Fruit fly (Drosophila melanogaster): ENCODE results near the gene RNaseX25.

Gene RNaseX25

dm6 chr3L:7960707-7961695 is 9.4 kb upstream of the RNaseX25 start (continued):
- TF ChIP-seq Optix (GFP tag; IDR thresholded peaks at IDR 0.05) (no peak), CG4424 (GFP tag; optimal IDR thresholded peaks at IDR 0.05) (no peak), CG12942 (GFP tag; optimal IDR thresholded peaks at IDR 0.05) (no peak), CG16815 (GFP tag; optimal IDR thresholded peaks at IDR 0.05) (no peak), vvl (GFP tag; IDR thresholded peaks at IDR 0.05) (no peak), CG12744 (GFP tag; optimal IDR thresholded peaks at IDR 0.05) (no peak), lilli (GFP tag; optimal IDR thresholded peaks at IDR 0.05) (no peak), CG6854 (GFP tag; optimal IDR thresholded peaks at IDR 0.05) (no peak), CG18011 (GFP tag; optimal IDR thresholded peaks at IDR 0.05) (no peak), cad (GFP tag; optimal IDR thresholded peaks at IDR 0.05) (no peak), CG31441 (GFP tag; IDR thresholded peaks at IDR 0.05) (no peak), ken (GFP tag; IDR thresholded peaks at IDR 0.05) (no peak), Bdp1 (GFP tag; optimal IDR thresholded peaks at IDR 0.05) (no peak), D19A (tag; optimal IDR thresholded peaks at IDR 0.05) (peak; percentile 53), ro (GFP tag; IDR thresholded peaks at IDR 0.05) (no peak), Hmr (GFP tag; optimal IDR thresholded peaks at IDR 0.05) (peak; percentile 32), CG12299 (tag; optimal IDR thresholded peaks at IDR 0.05) (no peak), B-H1 (GFP tag; IDR thresholded peaks at IDR 0.05) (no peak), CG18262 (tag; optimal IDR thresholded peaks at IDR 0.05) (no peak), yki (optimal IDR thresholded peaks at IDR 0.05) (no peak), CG13287 (GFP tag; IDR thresholded peaks at IDR 0.05; ENCODE audit: partially characterized antibody) (no peak), TFAM (GFP tag; optimal IDR thresholded peaks at IDR 0.05) (no peak), CG10959 (GFP tag; IDR thresholded peaks at IDR 0.05) (no peak), CG7271 (tag; optimal IDR thresholded peaks at IDR 0.05) (no peak), fd64A (GFP tag; optimal IDR thresholded peaks at IDR 0.05) (peak; percentile 18), Abd-B (GFP tag; optimal IDR thresholded peaks at IDR 0.05) (no peak), amos (GFP tag; IDR thresholded peaks at IDR 0.05; ENCODE audit: partially characterized antibody) (no peak), Dref (GFP tag; IDR thresholded peaks at IDR 0.05) (no peak), slbo (GFP tag; IDR thresholded peaks at IDR 0.05) (no peak), CG9727 (GFP tag; optimal IDR thresholded peaks at IDR 0.05) (peak; percentile 45), CG18619 (GFP tag; optimal IDR thresholded peaks at IDR 0.05) (no peak), gcm (GFP tag; optimal IDR thresholded peaks at IDR 0.05) (peak; percentile 14), Deaf1 (tag; optimal IDR thresholded peaks at IDR 0.05) (no peak), CG11456 (GFP tag; IDR thresholded peaks at IDR 0.05) (no peak), CkIIα-i1 (GFP tag; IDR thresholded peaks at IDR 0.05) (no peak), dpn (GFP tag; optimal IDR thresholded peaks at IDR 0.05) (no peak), zen2 (GFP tag; IDR thresholded peaks at IDR 0.05; ENCODE audit: partially characterized antibody) (no peak), crol (GFP tag; IDR thresholded peaks at IDR 0.05) (no peak), Xrp1 (GFP tag; IDR thresholded peaks at IDR 0.05) (peak; percentile 64), CG3995 (GFP tag; optimal IDR thresholded peaks at IDR 0.05) (no peak), CG4282 (GFP tag; optimal IDR thresholded peaks at IDR 0.05) (no peak), ap (GFP tag; IDR thresholded peaks at IDR 0.05) (no peak), br (optimal IDR thresholded peaks at IDR 0.05) (no peak), CG10267 (tag; optimal IDR thresholded peaks at IDR 0.05) (no peak), MBD-R2 (GFP tag; IDR thresholded peaks at IDR 0.05) (no peak), wor (GFP tag; IDR thresholded peaks at IDR 0.05) (no peak), CG12769 (tag; optimal IDR thresholded peaks at IDR 0.05) (no peak), CG2678 (tag; optimal IDR thresholded peaks at IDR 0.05) (peak; percentile 66), ato (GFP tag; IDR thresholded peaks at IDR 0.05; ENCODE audit: partially characterized antibody) (no peak), Myb (GFP tag; optimal IDR thresholded peaks at IDR 0.05) (no peak), ase (GFP tag; IDR thresholded peaks at IDR 0.05) (no peak)

Measured in whole organism, embryonic.